Worm (Caenorhabditis elegans) whole organism, early embryonic: ENCODE results near the gene egrh-1.

ENCODE experiments used
- aly-1 ChIP-seq: sonication (generic microtip); optimal IDR thresholded peaks from 2 replicates; lab custom pipeline; 2016; ENCODE audit warnings: missing genetic modification characterization, missing compliant biosample characterization
- ama-1 ChIP-seq: fragments of 150-350 bp; optimal IDR thresholded peaks from 2 replicates; lab custom pipeline; 2014
- ets-7 ChIP-seq: sonication (generic microtip); optimal IDR thresholded peaks from 2 replicates; lab custom pipeline; 2016; ENCODE audit warnings: missing genotype, missing genetic modification characterization, missing compliant biosample characterization
- flt-1 ChIP-seq: fragments of 200-800 bp; sonication (Bioruptor generic); IDR thresholded peaks from 2 replicates; pipeline ENCODE4 v1.3.6; 2022; ENCODE audit warnings: missing genetic modification characterization, missing compliant biosample characterization
- hmg-4 ChIP-seq: fragments of 200-800 bp; sonication (Bioruptor generic); optimal IDR thresholded peaks from 2 replicates; lab custom pipeline; 2018; ENCODE audit warnings: mild to moderate bottlenecking, missing genetic modification characterization, missing compliant biosample characterization
- pes-1 ChIP-seq: fragments of 200-800 bp; sonication (Bioruptor generic); IDR thresholded peaks from 2 replicates; pipeline ENCODE4 v1.3.6; 2022; ENCODE audit warnings: missing genetic modification reagents, missing genetic modification characterization, missing compliant biosample characterization
- scrt-1 ChIP-seq: fragments of 200-800 bp; sonication (Bioruptor generic); IDR thresholded peaks from 2 replicates; pipeline ENCODE4 v1.3.6; 2022; ENCODE audit warnings: missing genetic modification characterization, missing compliant biosample characterization
- sea-1 ChIP-seq: fragments of 200-800 bp; sonication (Bioruptor generic); conservative IDR thresholded peaks from 2 replicates; pipeline ENCODE4 v1.3.6; 2022; ENCODE audit warnings: missing genetic modification characterization, missing compliant biosample characterization

ce11 chrX:14845637-14846036, at the start of gene egrh-1:
- TF ChIP-seq ama-1 (lab: Kevin White, UChicago): no peak
- no peak for TF ChIP-seq aly-1 (tag; lab: Kevin White, UChicago)
- TF ChIP-seq sea-1 (GFP tag; lab: Robert Waterston, UW): no peak
- no peak for TF ChIP-seq flt-1
- no peak for TF ChIP-seq pes-1 (GFP tag; lab: Robert Waterston, UW)
- no peak for TF ChIP-seq hmg-4 (GFP tag; lab: Kevin White, UChicago)
- no peak for TF ChIP-seq scrt-1
- no peak for TF ChIP-seq ets-7 (tag; lab: Kevin White, UChicago)
